Fruit fly (Drosophila melanogaster): Measurements from ENCODE around the gene CG5815.

The CG5815 gene

dm6 chr3R:27160858-27161257 is 48.5 kb downstream of the CG5815 start, which contains the start of gene CG5909:
CG5909 (plus strand) TSS chr3R:27161158.
- TF ChIP-seq Myc (optimal IDR thresholded peaks at IDR 0.05) (no peak), insv (optimal IDR thresholded peaks at IDR 0.05) (no peak)

dm6 chr3R:27162824-27163223 is 50.5 kb downstream of the CG5815 start, which contains the start of gene ppk31:
ppk31 (plus strand) TSS chr3R:27163124.
- TF ChIP-seq Sin3A (optimal IDR thresholded peaks at IDR 0.05) (no peak), psq (optimal IDR thresholded peaks at IDR 0.05) (no peak), Myc (optimal IDR thresholded peaks at IDR 0.05) (no peak), ttk (optimal IDR thresholded peaks at IDR 0.05) (no peak), h (optimal IDR thresholded peaks at IDR 0.05) (no peak), insv (optimal IDR thresholded peaks at IDR 0.05) (no peak)

Measured in Kc167 (cell line).